Worm (Caenorhabditis elegans) whole organism, L2 larva: ENCODE results near the gene srt-50.

Experiments
- C34F6.9 ChIP-seq: fragments of 150-350 bp; optimal IDR thresholded peaks from 2 replicates; lab custom pipeline; 2014; ENCODE audit warnings: missing biosample characterization, missing genetic modification characterization
- F13H6.1 ChIP-seq: sonication (generic microtip); optimal IDR thresholded peaks from 2 replicates; lab custom pipeline; 2016; ENCODE audit warnings: missing genetic modification characterization, missing compliant biosample characterization
- R02D3.7 ChIP-seq: fragments of 150-350 bp; optimal IDR thresholded peaks from 2 replicates; lab custom pipeline; 2014; ENCODE audit warnings: missing biosample characterization, missing genetic modification characterization
- Y55F3AM.14 ChIP-seq: fragments of 200-800 bp; sonication (Bioruptor generic); optimal IDR thresholded peaks from 2 replicates; lab custom pipeline; 2018; ENCODE audit warnings: mild to moderate bottlenecking, missing genetic modification characterization, missing compliant biosample characterization
- ZK546.5 ChIP-seq: sonication (generic microtip); optimal IDR thresholded peaks from 2 replicates; lab custom pipeline; 2017; ENCODE audit warnings: missing biosample characterization, missing genetic modification characterization
- alr-1 ChIP-seq: fragments of 150-350 bp; optimal IDR thresholded peaks from 2 replicates; lab custom pipeline; 2014; ENCODE audit warnings: missing biosample characterization, missing genetic modification characterization
- aly-2 ChIP-seq: fragments of 150-350 bp; optimal IDR thresholded peaks from 2 replicates; lab custom pipeline; 2014; ENCODE audit warnings: missing biosample characterization, missing genetic modification characterization
- ama-1 ChIP-seq: fragments of 150-350 bp; optimal IDR thresholded peaks from 2 replicates; lab custom pipeline; 2018; ENCODE audit warnings: inconsistent platforms
- blmp-1 ChIP-seq: sonication (generic microtip); optimal IDR thresholded peaks from 2 replicates; lab custom pipeline; 2017; ENCODE audit warnings: missing genetic modification characterization, mild to moderate bottlenecking, missing compliant biosample characterization, antibody characterized with exemption, moderate library complexity; ENCODE audit not compliant: insufficient read depth
- ceh-16 ChIP-seq: fragments of 150-350 bp; optimal IDR thresholded peaks from 2 replicates; lab custom pipeline; 2014; ENCODE audit warnings: missing biosample characterization, missing genetic modification characterization
- ceh-82 ChIP-seq: fragments of 150-350 bp; optimal IDR thresholded peaks from 2 replicates; lab custom pipeline; 2014; ENCODE audit warnings: missing biosample characterization, missing genetic modification characterization
- crh-2 ChIP-seq: sonication (generic microtip); optimal IDR thresholded peaks from 2 replicates; lab custom pipeline; 2017; ENCODE audit warnings: missing biosample characterization, missing genetic modification characterization
- dmd-4 ChIP-seq: sonication (generic microtip); optimal IDR thresholded peaks from 2 replicates; lab custom pipeline; 2017; ENCODE audit warnings: missing biosample characterization, missing genetic modification characterization
- egl-27 ChIP-seq: sonication (generic microtip); optimal IDR thresholded peaks from 3 replicates; lab custom pipeline; 2017; ENCODE audit warnings: missing biosample characterization, missing genetic modification reagents, missing genetic modification characterization
- elt-1 ChIP-seq: fragments of 150-350 bp; optimal IDR thresholded peaks from 2 replicates; lab custom pipeline; 2014; ENCODE audit warnings: missing biosample characterization, missing genetic modification characterization
- elt-3 ChIP-seq: sonication (generic microtip); optimal IDR thresholded peaks from 2 replicates; lab custom pipeline; 2017; ENCODE audit warnings: missing biosample characterization, missing genetic modification characterization
- fos-1 ChIP-seq: fragments of 150-350 bp; optimal IDR thresholded peaks from 2 replicates; lab custom pipeline; 2014; ENCODE audit warnings: missing biosample characterization, missing genetic modification characterization
- gmeb-1 ChIP-seq: fragments of 150-350 bp; optimal IDR thresholded peaks from 2 replicates; lab custom pipeline; 2014; ENCODE audit warnings: missing biosample characterization, missing genetic modification characterization
- lin-11 ChIP-seq: fragments of 150-350 bp; sonication (generic microtip); optimal IDR thresholded peaks from 2 replicates; lab custom pipeline; 2014; ENCODE audit warnings: missing biosample characterization, missing genetic modification characterization, inconsistent platforms, mixed read lengths
- lin-13 ChIP-seq: fragments of 150-350 bp; optimal IDR thresholded peaks from 2 replicates; lab custom pipeline; 2014; ENCODE audit warnings: missing biosample characterization, missing genetic modification reagents, missing genetic modification characterization
- lin-39 ChIP-seq: fragments of 150-350 bp; optimal IDR thresholded peaks from 2 replicates; lab custom pipeline; 2014; ENCODE audit warnings: missing biosample characterization, missing genetic modification reagents, missing genetic modification characterization
- lsy-2 ChIP-seq, 2 experiments: fragments of 150-350 bp in 1 of 2; sonication (generic microtip) in 1 of 2; optimal IDR thresholded peaks; 2 replicates each; lab custom pipeline; 2014 to 2017; ENCODE audit warnings: missing biosample characterization in 2 of 2, missing genetic modification characterization in 2 of 2
- mab-5 ChIP-seq: fragments of 150-350 bp; optimal IDR thresholded peaks from 2 replicates; lab custom pipeline; 2014; ENCODE audit warnings: missing biosample characterization, missing genetic modification characterization
- mbf-1 ChIP-seq: sonication (generic microtip); optimal IDR thresholded peaks from 2 replicates; lab custom pipeline; 2017; ENCODE audit warnings: missing biosample characterization, missing genetic modification characterization
- mdl-1 ChIP-seq, 2 experiments: fragments of 150-350 bp in 1 of 2; sonication (generic microtip) in 1 of 2; optimal IDR thresholded peaks; 2 replicates each; lab custom pipeline; 2017; ENCODE audit warnings: missing biosample characterization in 2 of 2, missing genetic modification characterization in 2 of 2
- nhr-10 ChIP-seq: sonication (generic microtip); optimal IDR thresholded peaks from 2 replicates; lab custom pipeline; 2017; ENCODE audit warnings: missing biosample characterization, missing genetic modification characterization
- nhr-11 ChIP-seq: fragments of 150-350 bp; optimal IDR thresholded peaks from 2 replicates; lab custom pipeline; 2014; ENCODE audit warnings: missing biosample characterization, missing genetic modification characterization
- nhr-12 ChIP-seq: fragments of 150-350 bp; optimal IDR thresholded peaks from 2 replicates; lab custom pipeline; 2014; ENCODE audit warnings: missing biosample characterization, missing genetic modification characterization
- nhr-129 ChIP-seq: fragments of 150-350 bp; optimal IDR thresholded peaks from 2 replicates; lab custom pipeline; 2014; ENCODE audit warnings: missing biosample characterization, missing genetic modification characterization
- nhr-21 ChIP-seq: fragments of 150-350 bp; optimal IDR thresholded peaks from 2 replicates; lab custom pipeline; 2014; ENCODE audit warnings: missing biosample characterization, missing genetic modification characterization
- nhr-23 ChIP-seq: fragments of 150-350 bp; optimal IDR thresholded peaks from 2 replicates; lab custom pipeline; 2014; ENCODE audit warnings: missing biosample characterization, missing genetic modification reagents, missing genetic modification characterization
- nhr-237 ChIP-seq: fragments of 150-350 bp; optimal IDR thresholded peaks from 2 replicates; lab custom pipeline; 2014; ENCODE audit warnings: missing biosample characterization, missing genetic modification characterization
- nhr-25 ChIP-seq: fragments of 150-350 bp; sonication (generic microtip); optimal IDR thresholded peaks from 3 replicates; lab custom pipeline; 2014; ENCODE audit warnings: missing biosample characterization, missing genetic modification characterization
- nhr-6 ChIP-seq: fragments of 150-350 bp; optimal IDR thresholded peaks from 2 replicates; lab custom pipeline; 2014; ENCODE audit warnings: missing biosample characterization, missing genetic modification characterization
- nhr-77 ChIP-seq: fragments of 150-350 bp; optimal IDR thresholded peaks from 2 replicates; lab custom pipeline; 2014; ENCODE audit warnings: missing biosample characterization, missing genetic modification characterization
- peb-1 ChIP-seq: fragments of 150-350 bp; optimal IDR thresholded peaks from 2 replicates; lab custom pipeline; 2014; ENCODE audit warnings: missing biosample characterization, missing genetic modification characterization
- sem-4 ChIP-seq: fragments of 150-350 bp; optimal IDR thresholded peaks from 2 replicates; lab custom pipeline; 2014; ENCODE audit warnings: missing biosample characterization, missing genetic modification reagents, missing genetic modification characterization
- skn-1 ChIP-seq: sonication (generic microtip); optimal IDR thresholded peaks from 2 replicates; lab custom pipeline; 2017; ENCODE audit warnings: missing biosample characterization, missing genetic modification characterization
- sma-3 ChIP-seq: sonication (generic microtip); optimal IDR thresholded peaks from 2 replicates; lab custom pipeline; 2016; ENCODE audit warnings: missing genetic modification reagents, missing genetic modification characterization, missing compliant biosample characterization
- sma-9 ChIP-seq, 2 experiments: fragments of 150-350 bp in 1 of 2; sonication (generic microtip) in 1 of 2; optimal IDR thresholded peaks; 2 replicates each; lab custom pipeline; 2014 to 2016; ENCODE audit warnings: missing genetic modification characterization in 2 of 2, mild to moderate bottlenecking in 1 of 2, missing biosample characterization in 1 of 2, missing compliant biosample characterization in 1 of 2, missing genetic modification reagents in 1 of 2, moderate library complexity in 1 of 2
- snpc-4 ChIP-seq: fragments of 150-350 bp; optimal IDR thresholded peaks from 2 replicates; lab custom pipeline; 2014; ENCODE audit warnings: missing biosample characterization, missing genetic modification characterization
- unc-39 ChIP-seq: fragments of 150-350 bp; optimal IDR thresholded peaks from 2 replicates; lab custom pipeline; 2014; ENCODE audit warnings: missing biosample characterization, missing genetic modification characterization
- unc-55 ChIP-seq: fragments of 150-350 bp; sonication (generic microtip); optimal IDR thresholded peaks from 3 replicates; lab custom pipeline; 2014; ENCODE audit warnings: missing biosample characterization, missing genetic modification reagents, missing genetic modification characterization
- unc-62 ChIP-seq: fragments of 150-350 bp; optimal IDR thresholded peaks from 2 replicates; lab custom pipeline; 2014; ENCODE audit warnings: missing biosample characterization, missing genetic modification reagents, missing genetic modification characterization
- zag-1 ChIP-seq: fragments of 150-350 bp; optimal IDR thresholded peaks from 2 replicates; lab custom pipeline; 2014; ENCODE audit warnings: missing biosample characterization, missing genetic modification characterization
- ztf-1 ChIP-seq: fragments of 200-800 bp; sonication (Bioruptor generic); conservative IDR thresholded peaks from 2 replicates; pipeline ENCODE4 v1.3.6; 2022; ENCODE audit warnings: missing genetic modification characterization, missing compliant biosample characterization
- ztf-11 ChIP-seq: sonication (generic microtip); optimal IDR thresholded peaks from 2 replicates; lab custom pipeline; 2017; ENCODE audit warnings: missing biosample characterization, missing genetic modification characterization
- ztf-4 ChIP-seq: fragments of 150-350 bp; optimal IDR thresholded peaks from 2 replicates; lab custom pipeline; 2014; ENCODE audit warnings: missing biosample characterization, missing genetic modification characterization

Gene srt-50

ce11 chrIV:15029565-15029964, 44.9 kb upstream of the srt-50 start:
- TF ChIP-seq egl-27 (tag; lab: Kevin White, UChicago) (no peak), zag-1 (tag; lab: Kevin White, UChicago) (no peak), nhr-6 (tag; lab: Kevin White, UChicago) (no peak), aly-2 (tag; lab: Kevin White, UChicago) (no peak), nhr-129 (tag; lab: Kevin White, UChicago) (no peak), lin-11 (no peak), skn-1 (tag; lab: Kevin White, UChicago) (no peak), dmd-4 (tag; lab: Kevin White, UChicago) (no peak), ZK546.5 (tag; lab: Kevin White, UChicago) (no peak), unc-39 (no peak), lin-39 (no peak), C34F6.9 (tag; lab: Kevin White, UChicago) (no peak), blmp-1 (tag; lab: Kevin White, UChicago) (no peak), R02D3.7 (tag; lab: Kevin White, UChicago) (no peak), nhr-23 (tag; lab: Kevin White, UChicago) (no peak), nhr-10 (tag; lab: Kevin White, UChicago) (no peak), nhr-12 (tag; lab: Kevin White, UChicago) (no peak)
- TF ChIP-seq, all 48 proteins: peak for 0

- TF ChIP-seq zag-1 (tag; lab: Kevin White, UChicago) = no peak
- peak; percentile 91 for TF ChIP-seq gmeb-1 (tag; lab: Kevin White, UChicago)
- no peak for TF ChIP-seq ztf-11 (tag; lab: Kevin White, UChicago)
- TF ChIP-seq nhr-237 (tag; lab: Kevin White, UChicago) = no peak
- peak; percentile 21 for TF ChIP-seq F13H6.1 (tag; lab: Kevin White, UChicago)
- no peak for TF ChIP-seq ama-1 (lab: Kevin White, UChicago)
- peak; percentile 53 for TF ChIP-seq nhr-25 (tag; lab: Kevin White, UChicago)
- TF ChIP-seq skn-1 (tag; lab: Kevin White, UChicago) = no peak
- no peak for TF ChIP-seq mbf-1 (tag; lab: Kevin White, UChicago)
- TF ChIP-seq nhr-77 (tag; lab: Kevin White, UChicago) = no peak
- TF ChIP-seq mdl-1 (tag; optimal IDR thresholded peaks at IDR 0.05; lab: Kevin White, UChicago) = no peak
- TF ChIP-seq nhr-21 (tag; lab: Kevin White, UChicago) = peak; percentile 8
- TF ChIP-seq lsy-2 (tag; optimal IDR thresholded peaks at IDR 0.05; lab: Kevin White, UChicago) = peak; percentile 42 to 79
- TF ChIP-seq elt-3 (tag; lab: Kevin White, UChicago) = no peak
- TF ChIP-seq dmd-4 (tag; lab: Kevin White, UChicago) = no peak
- TF ChIP-seq ztf-4 (tag; lab: Kevin White, UChicago) = no peak
- TF ChIP-seq ztf-1 = no peak
- TF ChIP-seq nhr-11 = no peak
- TF ChIP-seq ZK546.5 (tag; lab: Kevin White, UChicago) = no peak
- TF ChIP-seq ceh-16 = no peak
- TF ChIP-seq elt-1 (tag; lab: Kevin White, UChicago) = no peak
- TF ChIP-seq crh-2 (tag; lab: Kevin White, UChicago) = peak; percentile 59
- TF ChIP-seq sem-4 (tag; lab: Kevin White, UChicago) = peak; percentile 38
- no peak for TF ChIP-seq alr-1
- TF ChIP-seq unc-62 (GFP tag; lab: Kevin White, UChicago) = no peak
- no peak for TF ChIP-seq blmp-1 (tag; lab: Kevin White, UChicago)
- TF ChIP-seq sma-3 (GFP tag; lab: Kevin White, UChicago) = peak; percentile 56
- TF ChIP-seq snpc-4 (tag; lab: Kevin White, UChicago) = peak; percentile 6
- TF ChIP-seq egl-27 (tag; lab: Kevin White, UChicago) = no peak
- TF ChIP-seq fos-1 (tag; lab: Kevin White, UChicago) = peak; percentile 15
- TF ChIP-seq unc-39 = no peak
- TF ChIP-seq aly-2 (tag; lab: Kevin White, UChicago) = no peak
- TF ChIP-seq sma-9 (GFP tag; optimal IDR thresholded peaks at IDR 0.05; lab: Kevin White, UChicago) = no peak
- no peak for TF ChIP-seq sma-9 (tag; optimal IDR thresholded peaks at IDR 0.05; lab: Kevin White, UChicago)
- TF ChIP-seq mab-5 = peak; percentile 10
- TF ChIP-seq nhr-129 (tag; lab: Kevin White, UChicago) = peak; percentile 89
- no peak for TF ChIP-seq lin-39
- no peak for TF ChIP-seq R02D3.7 (tag; lab: Kevin White, UChicago)
- peak; percentile 79 for TF ChIP-seq unc-55
- no peak for TF ChIP-seq nhr-10 (tag; lab: Kevin White, UChicago)
- no peak for TF ChIP-seq nhr-12 (tag; lab: Kevin White, UChicago)
- TF ChIP-seq ceh-82 = no peak
- TF ChIP-seq lin-11 = peak; percentile 35
- no peak for TF ChIP-seq Y55F3AM.14 (GFP tag; lab: Kevin White, UChicago)
- TF ChIP-seq lin-13 (GFP tag; lab: Kevin White, UChicago) = peak; percentile 62
- TF ChIP-seq C34F6.9 (tag; lab: Kevin White, UChicago) = peak; percentile 77
- TF ChIP-seq nhr-6 (tag; lab: Kevin White, UChicago) = no peak
- no peak for TF ChIP-seq peb-1
- no peak for TF ChIP-seq nhr-23 (tag; lab: Kevin White, UChicago)
Observed at ce11 chrIV:15036974-15037373, 37.5 kb upstream of the srt-50 start, which contains the start of gene eef-1B.2. TSS of gene eef-1B.2 (plus strand) at chrIV:15037331.
